Fruit fly (Drosophila melanogaster) whole organism: ENCODE measurements around the gene Tsc1.

ENCODE experiments used
- CG8478 ChIP-seq: fragments of >200 bp; optimal IDR thresholded peaks from 2 replicates; lab custom pipeline; 2018; ENCODE audit warnings: inconsistent platforms
- Dll ChIP-seq: fragments of >200 bp; optimal IDR thresholded peaks from 2 replicates; lab custom pipeline; 2017
- EcR ChIP-seq, 2 experiments: fragments of >200 bp; optimal IDR thresholded peaks; 2 replicates each; lab custom pipeline; 2017; ENCODE audit warnings: missing biosample characterization in 2 of 2, missing genetic modification characterization in 2 of 2, missing genetic modification reagents in 2 of 2
- pan ChIP-seq: fragments of >200 bp; optimal IDR thresholded peaks from 2 replicates; lab custom pipeline; 2017
- psq ChIP-seq: fragments of >200 bp; optimal IDR thresholded peaks from 2 replicates; lab custom pipeline; 2017
- usp ChIP-seq: fragments of >200 bp; optimal IDR thresholded peaks from 2 replicates; lab custom pipeline; 2017; ENCODE audit warnings: missing biosample characterization, missing genetic modification characterization, mixed read lengths

Tsc1 gene

dm6 chr3R:24122369-24122768 lies 7.7 kb upstream of the Tsc1 start:
- TF ChIP-seq pan: no peak
- TF ChIP-seq usp: no peak
- no peak for TF ChIP-seq EcR (GFP tag; optimal IDR thresholded peaks at IDR 0.05; lab: Kevin White, UChicago)
- no peak for TF ChIP-seq Dll
- no peak for TF ChIP-seq CG8478

- no peak for TF ChIP-seq usp
- no peak for TF ChIP-seq CG8478
- TF ChIP-seq EcR (GFP tag; optimal IDR thresholded peaks at IDR 0.05; lab: Kevin White, UChicago): no peak
- TF ChIP-seq Dll: no peak
- TF ChIP-seq psq (lab: Kevin White, UChicago): no peak
- TF ChIP-seq pan: no peak
Observed at dm6 chr3R:24134580-24134979, 4.5 kb downstream of the Tsc1 start, which contains the start of gene Sec10. Sec10 (plus strand) TSS chr3R:24134831.

DNA sequence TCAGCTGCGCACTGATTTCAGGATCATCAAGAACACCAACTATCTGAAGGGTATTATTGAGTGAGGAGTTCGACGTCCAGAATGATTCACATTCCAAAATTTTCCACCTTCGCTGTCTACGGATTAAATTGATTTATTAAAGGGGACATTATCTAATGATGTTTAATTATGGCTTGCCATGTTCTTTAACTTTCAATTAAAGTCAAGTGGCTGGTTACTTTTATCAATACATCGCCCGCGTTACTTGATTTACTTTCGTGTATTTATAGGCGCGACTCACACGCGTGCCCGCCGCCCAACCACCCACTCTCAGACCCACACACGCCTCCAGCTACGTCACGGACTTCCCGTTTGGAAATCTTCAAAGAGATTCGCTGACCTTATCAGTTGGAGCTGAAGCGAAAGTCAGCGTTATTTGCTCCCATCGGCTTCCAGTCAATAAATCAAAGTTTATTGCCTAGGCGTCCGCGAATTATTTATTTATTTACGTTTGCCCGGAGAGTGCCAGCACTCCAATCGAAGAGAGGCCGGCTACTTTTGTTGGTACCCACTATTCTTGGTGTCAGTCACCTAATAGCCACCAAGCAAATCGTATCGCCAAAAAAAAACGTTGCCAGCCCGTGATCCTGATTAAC lies 7.3 kb downstream of the Tsc1 start, which contains the start of gene Npc2f:
TSS of gene Npc2f (plus strand) at position 585 of the 635 bp plus-strand sequence.
- TF ChIP-seq pan: no peak
- TF ChIP-seq CG8478: no peak
- no peak for TF ChIP-seq EcR (GFP tag; optimal IDR thresholded peaks at IDR 0.05; lab: Kevin White, UChicago)
- no peak for TF ChIP-seq Dll
- no peak for TF ChIP-seq psq (lab: Kevin White, UChicago)
- no peak for TF ChIP-seq usp

dm6 chr3R:24138478-24139455 lies 8.7 kb downstream of the Tsc1 start:
- TF ChIP-seq pan (no peak), Dll (no peak), EcR (GFP tag; optimal IDR thresholded peaks at IDR 0.05; lab: Kevin White, UChicago) (no peak), usp (no peak), psq (lab: Kevin White, UChicago) (no peak)

DNA sequence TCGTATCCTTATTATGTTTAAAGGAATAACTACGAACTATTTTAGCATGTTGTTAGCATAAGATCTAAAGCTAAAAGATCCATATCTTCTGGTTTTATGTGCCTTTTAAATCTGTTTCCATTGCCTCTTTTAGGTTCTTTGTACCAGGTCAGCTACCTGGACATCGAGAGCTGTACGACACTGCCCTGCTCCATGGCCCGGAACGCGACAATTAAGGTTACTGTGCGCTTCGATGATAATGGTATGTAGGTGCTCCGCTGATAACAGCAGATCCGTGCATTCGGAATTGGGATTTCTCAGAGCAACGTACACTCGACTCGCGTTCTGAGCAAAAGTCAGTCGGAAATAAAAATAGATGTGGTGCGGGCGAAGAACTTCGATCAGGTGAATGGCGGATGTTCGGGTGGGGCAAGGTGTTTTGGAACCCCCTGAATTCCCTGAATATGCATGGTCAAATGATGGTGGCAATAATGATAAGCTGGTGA lies 9.6 kb downstream of the Tsc1 start:
- TF ChIP-seq pan (no peak), CG8478 (no peak), EcR (GFP tag; optimal IDR thresholded peaks at IDR 0.05; lab: Kevin White, UChicago) (no peak), usp (no peak), psq (lab: Kevin White, UChicago) (no peak), Dll (no peak)

- peak; percentile 73 for TF ChIP-seq Dll
- no peak for TF ChIP-seq EcR (GFP tag; optimal IDR thresholded peaks at IDR 0.05; lab: Kevin White, UChicago)
- no peak for TF ChIP-seq psq (lab: Kevin White, UChicago)
- TF ChIP-seq pan: no peak
- no peak for TF ChIP-seq usp
Observed at dm6 chr3R:24141013-24141592, 11.0 kb downstream of the Tsc1 start, which contains the start of gene Kal1. Kal1 (plus strand) TSS chr3R:24141395.

DNA sequence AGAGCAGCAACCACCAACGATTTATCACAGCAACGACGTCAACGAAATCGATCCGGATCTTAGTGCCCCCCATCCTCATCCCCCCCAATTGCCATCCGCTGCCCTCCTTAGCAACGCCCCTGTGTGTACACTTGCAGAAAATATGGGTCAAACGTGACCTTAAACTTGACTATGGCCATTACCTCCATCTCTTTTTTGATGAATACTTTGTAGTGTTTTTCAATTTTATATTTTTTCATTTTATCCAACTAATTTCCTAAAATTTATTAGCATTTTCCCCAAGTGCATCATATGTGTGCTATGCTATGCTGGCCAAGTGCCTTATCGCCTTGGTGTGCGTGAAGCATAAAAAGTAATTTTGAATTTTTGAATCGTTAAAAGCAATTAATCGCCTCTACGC lies 12.9 kb downstream of the Tsc1 start:
- TF ChIP-seq Dll (no peak), pan (no peak), EcR (GFP tag; optimal IDR thresholded peaks at IDR 0.05; lab: Kevin White, UChicago) (no peak), psq (lab: Kevin White, UChicago) (no peak), CG8478 (no peak), usp (no peak)

DNA sequence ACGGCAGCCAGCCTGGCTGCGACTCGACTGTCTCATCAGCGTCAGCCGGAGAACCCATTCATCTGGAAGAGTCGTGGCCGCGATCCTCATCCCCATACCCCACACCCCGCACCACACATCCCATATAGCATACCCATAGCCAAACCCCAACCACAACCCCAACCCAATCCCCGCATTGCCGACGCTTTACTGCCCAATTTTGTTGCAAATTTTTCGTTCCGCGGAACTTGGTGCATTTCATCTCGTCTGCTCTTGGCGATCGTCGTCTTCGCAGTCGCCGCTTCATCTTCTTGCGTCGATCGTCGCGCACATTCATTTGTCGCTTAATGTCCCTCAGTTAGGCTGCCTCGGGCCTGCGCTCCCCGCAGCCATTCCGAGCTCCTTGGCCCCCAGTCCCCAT lies 13.3 kb downstream of the Tsc1 start:
- TF ChIP-seq usp (no peak), Dll (peak; percentile 55), pan (no peak), EcR (GFP tag; optimal IDR thresholded peaks at IDR 0.05; lab: Kevin White, UChicago) (no peak), CG8478 (no peak), psq (lab: Kevin White, UChicago) (no peak)

- TF ChIP-seq CG8478 (no peak), EcR (GFP tag; optimal IDR thresholded peaks at IDR 0.05; lab: Kevin White, UChicago) (no peak), psq (lab: Kevin White, UChicago) (no peak)
Observed at dm6 chr3R:24143779-24144178, 13.7 kb downstream of the Tsc1 start.

DNA sequence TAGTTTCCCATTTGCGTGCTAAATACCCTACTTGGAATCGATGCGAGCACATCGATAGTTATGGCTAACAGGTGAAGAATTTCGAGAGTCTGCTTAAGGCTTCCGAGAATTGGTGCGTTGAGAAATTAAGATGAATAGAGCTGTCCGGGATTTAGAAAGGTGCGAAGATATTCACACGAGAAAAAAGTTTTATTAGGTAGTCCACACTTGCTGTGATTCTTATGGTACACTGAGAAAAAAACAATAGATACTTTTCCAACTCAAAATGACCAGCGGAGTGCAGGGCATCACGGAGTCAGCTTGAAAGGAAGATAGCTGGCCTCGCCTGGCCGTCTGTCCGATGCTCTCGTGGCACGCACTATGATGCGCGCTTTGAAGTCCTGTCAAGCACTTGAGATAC lies 14.4 kb downstream of the Tsc1 start:
- TF ChIP-seq EcR (GFP tag; optimal IDR thresholded peaks at IDR 0.05; lab: Kevin White, UChicago): no peak
- TF ChIP-seq CG8478: no peak
- no peak for TF ChIP-seq psq (lab: Kevin White, UChicago)

DNA sequence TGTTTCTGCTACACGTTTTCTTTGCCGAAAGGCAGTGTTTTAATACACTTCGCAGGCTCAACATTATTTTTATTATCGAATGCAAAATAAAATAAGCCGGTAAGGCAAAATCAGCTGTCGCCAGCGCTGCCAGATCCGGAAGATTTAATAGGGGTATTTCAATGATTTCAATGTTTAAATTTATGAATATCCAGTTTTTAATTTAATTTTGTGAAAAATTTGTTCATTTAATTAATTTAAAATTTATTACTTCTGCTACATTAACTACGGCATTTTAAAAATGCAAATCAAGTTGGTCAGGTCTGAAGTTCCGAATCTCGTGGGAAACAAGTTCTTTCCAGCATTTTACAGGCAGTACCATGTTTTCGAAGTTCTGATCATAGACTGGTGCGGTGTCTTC lies 18.7 kb downstream of the Tsc1 start, which contains the start of gene Slimp:
TSS of gene Slimp (minus strand) at position 130 of the 400 bp plus-strand sequence.
- TF ChIP-seq CG8478 (no peak), pan (no peak), EcR (GFP tag; optimal IDR thresholded peaks at IDR 0.05; lab: Kevin White, UChicago) (no peak), usp (no peak), psq (lab: Kevin White, UChicago) (no peak), Dll (no peak)

- TF ChIP-seq psq (lab: Kevin White, UChicago) (no peak), CG8478 (no peak), usp (no peak), Dll (no peak), EcR (GFP tag; optimal IDR thresholded peaks at IDR 0.05; lab: Kevin White, UChicago) (no peak), pan (no peak)
Observed at dm6 chr3R:24150103-24150502, 20.0 kb downstream of the Tsc1 start, which contains the start of gene p38c. p38c (minus strand) TSS chr3R:24150203.
